Fruit fly (Drosophila melanogaster): ENCODE results near the gene CG31522.

DNA sequence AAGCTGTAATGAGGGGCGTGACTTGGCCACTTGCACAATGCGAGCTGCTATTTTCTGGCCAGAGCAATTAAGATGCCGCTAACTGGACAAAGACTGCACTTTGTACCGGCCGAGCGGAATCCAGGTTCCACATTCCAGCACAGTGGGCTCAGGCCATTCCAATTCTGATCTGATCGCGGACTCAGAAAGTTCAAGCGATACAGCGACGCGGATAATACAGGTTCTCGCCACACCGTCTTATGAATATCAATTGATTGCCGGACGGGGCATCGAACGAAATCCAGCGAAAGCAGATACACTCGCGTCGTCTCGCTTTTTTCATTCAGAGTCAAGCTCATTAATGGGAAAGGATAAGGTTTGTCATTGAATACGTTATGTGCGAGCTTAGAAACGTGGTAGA is 6.2 kb upstream of the CG31522 start:
- TF ChIP-seq fd85E (GFP tag; optimal IDR thresholded peaks at IDR 0.05) (no peak), net (GFP tag; optimal IDR thresholded peaks at IDR 0.05) (no peak), Lpt (GFP tag; optimal IDR thresholded peaks at IDR 0.05) (no peak), Blimp-1 (GFP tag; optimal IDR thresholded peaks at IDR 0.05) (peak; percentile 48), eg (GFP tag; IDR thresholded peaks at IDR 0.05) (0 out of 3 replicates have a peak, but pooled peaks have one; percentile 26), CG9139 (GFP tag; optimal IDR thresholded peaks at IDR 0.05) (peak; percentile 44), svp (GFP tag) (peak; percentile 86), Sox102F (GFP tag; optimal IDR thresholded peaks at IDR 0.05) (no peak), CG1621 (tag; optimal IDR thresholded peaks at IDR 0.05) (peak; percentile 49)
